Worm (Caenorhabditis elegans): Measurements from ENCODE around the gene srx-12.

The srx-12 gene

ce11 chrIV:1063058-1063457 is 17.3 kb downstream of the srx-12 start:
- TF ChIP-seq C16A3.4 (tag; optimal IDR thresholded peaks at IDR 0.05) = no peak
- TF ChIP-seq nhr-76 (tag; optimal IDR thresholded peaks at IDR 0.05) = no peak
- TF ChIP-seq elt-3 (tag; optimal IDR thresholded peaks at IDR 0.05) = no peak
- TF ChIP-seq jun-1 (tag; optimal IDR thresholded peaks at IDR 0.05) = no peak
- TF ChIP-seq lsy-2 (tag; optimal IDR thresholded peaks at IDR 0.05) = no peak
- no peak for TF ChIP-seq irx-1 (tag; optimal IDR thresholded peaks at IDR 0.05)
- no peak for TF ChIP-seq lin-13 (GFP tag; optimal IDR thresholded peaks at IDR 0.05)
- TF ChIP-seq ets-5 (GFP tag; IDR thresholded peaks at IDR 0.05) = no peak
- no peak for TF ChIP-seq xbp-1 (tag; optimal IDR thresholded peaks at IDR 0.05)
- TF ChIP-seq zag-1 (tag; optimal IDR thresholded peaks at IDR 0.05) = no peak
- TF ChIP-seq C34B4.2 (tag; optimal IDR thresholded peaks at IDR 0.05) = no peak
- TF ChIP-seq fkh-4 (tag; optimal IDR thresholded peaks at IDR 0.05; ENCODE audit: borderline replicate concordance) = no peak

ce11 chrIV:1064289-1064848 is 18.6 kb downstream of the srx-12 start:
- TF ChIP-seq rnt-1 (tag; optimal IDR thresholded peaks at IDR 0.05) (no peak), efl-1 (optimal IDR thresholded peaks at IDR 0.05) (no peak), efl-1 (GFP tag; optimal IDR thresholded peaks at IDR 0.05 in 1 of 2) (peak in 1 of 2 experiments; percentile 38)

ce11 chrIV:1065569-1065968 is 19.8 kb downstream of the srx-12 start:
- TF ChIP-seq tbx-2 (tag; optimal IDR thresholded peaks at IDR 0.05) = no peak
- peak; percentile 30 for TF ChIP-seq ztf-4 (tag; optimal IDR thresholded peaks at IDR 0.05)

- TF ChIP-seq zag-1 (tag; optimal IDR thresholded peaks at IDR 0.05) (no peak), dsc-1 (tag; optimal IDR thresholded peaks at IDR 0.05) (no peak), unc-86 (tag; optimal IDR thresholded peaks at IDR 0.05) (no peak), mef-2 (tag; optimal IDR thresholded peaks at IDR 0.05) (no peak), dpl-1 (GFP tag; optimal IDR thresholded peaks at IDR 0.05) (no peak), ceh-8 (GFP tag; optimal IDR thresholded peaks at IDR 0.05) (peak; percentile 52), ceh-82 (tag; optimal IDR thresholded peaks at IDR 0.05) (peak in 1 of 3 experiments; percentile 42), C34B4.2 (tag; optimal IDR thresholded peaks at IDR 0.05) (no peak), nhr-76 (tag; optimal IDR thresholded peaks at IDR 0.05) (no peak), elt-3 (tag; optimal IDR thresholded peaks at IDR 0.05) (no peak), fkh-10 (GFP tag; optimal IDR thresholded peaks at IDR 0.05) (no peak), pax-3 (tag; optimal IDR thresholded peaks at IDR 0.05) (no peak), jun-1 (tag; optimal IDR thresholded peaks at IDR 0.05) (peak; percentile 57), xbp-1 (tag; optimal IDR thresholded peaks at IDR 0.05) (no peak), ama-1 (optimal IDR thresholded peaks at IDR 0.05) (no peak), ztf-4 (tag; optimal IDR thresholded peaks at IDR 0.05) (peak; percentile 56), blmp-1 (tag; optimal IDR thresholded peaks at IDR 0.05) (no peak), snu-23 (GFP tag; optimal IDR thresholded peaks at IDR 0.05) (no peak), sox-4 (tag; optimal IDR thresholded peaks at IDR 0.05) (no peak), zip-4 (GFP tag; optimal IDR thresholded peaks at IDR 0.05) (no peak), nhr-19 (GFP tag; conservative IDR thresholded peaks at IDR 0.05) (no peak), efl-3 (GFP tag; optimal IDR thresholded peaks at IDR 0.05) (no peak), ceh-88 (GFP tag; IDR thresholded peaks at IDR 0.05) (no peak), aha-1 (tag; optimal IDR thresholded peaks at IDR 0.05) (no peak), pag-3 (tag; optimal IDR thresholded peaks at IDR 0.05; ENCODE audit: borderline replicate concordance, insufficient read depth) (no peak), lin-15B (tag; optimal IDR thresholded peaks at IDR 0.05) (no peak), lin-39 (tag; optimal IDR thresholded peaks at IDR 0.05) (no peak), mab-9 (GFP tag; IDR thresholded peaks at IDR 0.05) (no peak), nhr-237 (tag; optimal IDR thresholded peaks at IDR 0.05) (no peak), isw-1 (GFP tag; IDR thresholded peaks at IDR 0.05) (no peak), Y116A8C.19 (tag; optimal IDR thresholded peaks at IDR 0.05; ENCODE audit: borderline replicate concordance) (no peak), efl-1 (optimal IDR thresholded peaks at IDR 0.05) (no peak), efl-1 (GFP tag; optimal IDR thresholded peaks at IDR 0.05 in 1 of 2) (peak in 1 of 2 experiments; percentile 78), swsn-7 (tag; optimal IDR thresholded peaks at IDR 0.05) (no peak)
Observed at ce11 chrIV:1067430-1067829, 21.6 kb downstream of the srx-12 start, which contains the start of gene znf-782. Gene znf-782 (minus strand): TSS chrIV:1067525.
